Fruit fly (Drosophila melanogaster): ENCODE results near the gene Xe7.

dm6 chr3R:5682921-5683748 is 14.0 kb upstream of the Xe7 start:
- TF ChIP-seq CG8478 (optimal IDR thresholded peaks at IDR 0.05) (no peak), CTCF (optimal IDR thresholded peaks at IDR 0.05) (no peak)
